Worm (Caenorhabditis elegans): ENCODE data around the gene dtmk-1.

ce11 chrII:9934570-9934969 lies 32.3 kb downstream of the dtmk-1 start:
- TF ChIP-seq ZK546.5 (tag; optimal IDR thresholded peaks at IDR 0.05) (no peak), fkh-10 (GFP tag; optimal IDR thresholded peaks at IDR 0.05) (no peak), zip-11 (GFP tag; IDR thresholded peaks at IDR 0.05) (no peak), daf-12 (tag; optimal IDR thresholded peaks at IDR 0.05) (no peak), mdl-1 (tag; optimal IDR thresholded peaks at IDR 0.05) (no peak), hmg-1.1 (GFP tag; IDR thresholded peaks at IDR 0.05) (no peak), dve-1 (tag; optimal IDR thresholded peaks at IDR 0.05; ENCODE audit: insufficient read depth) (no peak), nhr-25 (tag; optimal IDR thresholded peaks at IDR 0.05; ENCODE audit: borderline replicate concordance, insufficient read depth) (no peak), skn-1 (tag; optimal IDR thresholded peaks at IDR 0.05) (no peak), lsy-2 (tag; optimal IDR thresholded peaks at IDR 0.05) (no peak), gei-8 (GFP tag; optimal IDR thresholded peaks at IDR 0.05) (no peak), aly-2 (tag; optimal IDR thresholded peaks at IDR 0.05) (no peak), daf-19 (GFP tag; conservative IDR thresholded peaks at IDR 0.05) (no peak), nhr-28 (tag; optimal IDR thresholded peaks at IDR 0.05) (no peak)

All from whole organism, L4 larva.